Fruit fly (Drosophila melanogaster): ENCODE data around the gene CG3527.

DNA sequence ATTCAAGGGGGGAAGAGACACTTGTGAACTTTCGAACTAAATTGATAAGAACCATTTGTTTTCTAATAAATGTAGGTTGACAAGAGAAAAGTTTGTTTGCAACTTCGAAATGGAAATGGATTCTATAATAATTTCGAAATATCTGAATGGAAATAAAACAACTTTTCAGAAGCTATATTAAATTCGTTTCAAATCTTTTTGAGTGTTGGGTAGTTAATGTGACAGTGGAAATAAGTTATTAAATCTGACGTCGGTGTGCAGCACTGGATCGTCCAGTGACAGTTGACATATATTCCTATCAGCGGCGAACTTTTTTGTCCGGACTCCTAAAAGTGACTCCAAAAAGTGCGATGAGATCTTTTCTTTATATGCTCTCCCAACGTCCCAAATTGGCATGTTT, 9.4 kb upstream of the CG3527 start, which contains the start of gene CG3568:
- no peak for TF ChIP-seq pan (optimal IDR thresholded peaks at IDR 0.05)
- TF ChIP-seq CG8478 (optimal IDR thresholded peaks at IDR 0.05), result no peak
- no peak for TF ChIP-seq EcR (GFP tag; optimal IDR thresholded peaks at IDR 0.05)
- no peak for TF ChIP-seq psq (optimal IDR thresholded peaks at IDR 0.05)
- TF ChIP-seq usp (GFP tag; optimal IDR thresholded peaks at IDR 0.05), result no peak
- TF ChIP-seq Dll (optimal IDR thresholded peaks at IDR 0.05), result no peak

Measured in whole organism.